Fruit fly (Drosophila melanogaster) whole organism, embryonic: Measurements from ENCODE around the gene beag.

Experiments
- Atf-2 ChIP-seq: fragments of 200-800 bp; sonication (Bioruptor generic); optimal IDR thresholded peaks from 2 replicates; lab custom pipeline; 2016; ENCODE audit warnings: missing biosample characterization, missing genetic modification characterization
- Atf3 ChIP-seq: fragments of 200-800 bp; sonication (Bioruptor generic); optimal IDR thresholded peaks from 3 replicates; lab custom pipeline; 2016; ENCODE audit warnings: missing biosample characterization, missing genetic modification characterization
- B-H2 ChIP-seq: fragments of 200-800 bp; sonication (Bioruptor generic); optimal IDR thresholded peaks from 2 replicates; lab custom pipeline; 2018; ENCODE audit warnings: missing biosample characterization, mild to moderate bottlenecking, missing genetic modification characterization
- CG10366 ChIP-seq: fragments of 200-800 bp; sonication (Bioruptor generic); IDR thresholded peaks from 2 replicates; pipeline ENCODE4 v1.3.6; 2022; ENCODE audit warnings: missing biosample characterization, missing genetic modification characterization
- CG10959 ChIP-seq: fragments of 200-800 bp; sonication (Bioruptor generic); IDR thresholded peaks from 2 replicates; pipeline ENCODE4 v1.3.6; 2022; ENCODE audit warnings: missing biosample characterization, missing genetic modification characterization
- CG12236 ChIP-seq: fragments of 200-800 bp; sonication (Bioruptor generic); optimal IDR thresholded peaks from 2 replicates; lab custom pipeline; 2016; ENCODE audit warnings: missing biosample characterization, missing genetic modification characterization
- CG12659 ChIP-seq: fragments of 200-800 bp; sonication (Bioruptor generic); optimal IDR thresholded peaks from 3 replicates; lab custom pipeline; 2017; ENCODE audit warnings: mild to moderate bottlenecking, missing biosample characterization, missing genetic modification reagents, missing genetic modification characterization
- CG13287 ChIP-seq: fragments of 200-800 bp; sonication (Bioruptor generic); IDR thresholded peaks from 2 replicates; pipeline ENCODE4 v1.3.6; 2022; ENCODE audit warnings: missing biosample characterization, missing genetic modification characterization; ENCODE audit not compliant: partially characterized antibody
- CG14667 ChIP-seq: fragments of 200-800 bp; sonication (Bioruptor generic); IDR thresholded peaks from 2 replicates; pipeline ENCODE4 v1.3.6; 2022; ENCODE audit warnings: missing biosample characterization, missing genetic modification characterization
- CG15011 ChIP-seq: fragments of 200-800 bp; sonication (Bioruptor generic); optimal IDR thresholded peaks from 3 replicates; lab custom pipeline; 2018; ENCODE audit warnings: missing biosample characterization, mild to moderate bottlenecking, missing genetic modification characterization
- CG16815 ChIP-seq: fragments of 200-800 bp; sonication (Bioruptor generic); optimal IDR thresholded peaks from 3 replicates; lab custom pipeline; 2017; ENCODE audit warnings: missing biosample characterization, mild to moderate bottlenecking, missing genetic modification characterization
- CG1792 ChIP-seq: fragments of 200-800 bp; sonication (Bioruptor generic); optimal IDR thresholded peaks from 2 replicates; lab custom pipeline; 2016; ENCODE audit warnings: missing biosample characterization, missing genetic modification characterization
- CG3995 ChIP-seq: fragments of 200-800 bp; sonication (Bioruptor generic); optimal IDR thresholded peaks from 3 replicates; lab custom pipeline; 2016; ENCODE audit warnings: missing biosample characterization, missing genetic modification characterization
- CG4328 ChIP-seq: fragments of 200-800 bp; sonication (Bioruptor generic); optimal IDR thresholded peaks from 3 replicates; lab custom pipeline; 2017; ENCODE audit warnings: missing biosample characterization, missing genetic modification reagents, missing genetic modification characterization
- CG4360 ChIP-seq: fragments of 200-800 bp; sonication (Bioruptor generic); IDR thresholded peaks from 2 replicates; pipeline ENCODE4 v1.3.6; 2022; ENCODE audit warnings: missing biosample characterization, missing genetic modification characterization
- CG6765 ChIP-seq: fragments of 200-800 bp; sonication (Bioruptor generic); optimal IDR thresholded peaks from 3 replicates; lab custom pipeline; 2017; ENCODE audit warnings: missing biosample characterization, mild to moderate bottlenecking, missing genetic modification characterization
- CG7357 ChIP-seq: fragments of 200-800 bp; sonication (Bioruptor generic); IDR thresholded peaks from 3 replicates; pipeline ENCODE4 v1.3.6; 2022; ENCODE audit warnings: missing biosample characterization, missing genetic modification characterization
- CG7556 ChIP-seq: fragments of 200-800 bp; sonication (Bioruptor generic); optimal IDR thresholded peaks from 2 replicates; lab custom pipeline; 2017; ENCODE audit warnings: missing biosample characterization, mild to moderate bottlenecking, missing genetic modification characterization
- CG8281 ChIP-seq: fragments of 200-800 bp; sonication (Bioruptor generic); optimal IDR thresholded peaks from 2 replicates; lab custom pipeline; 2018; ENCODE audit warnings: missing biosample characterization, mild to moderate bottlenecking, missing genetic modification characterization, moderate library complexity
- CHES-1-like ChIP-seq: fragments of 200-800 bp; sonication (Bioruptor generic); optimal IDR thresholded peaks from 2 replicates; lab custom pipeline; 2016; ENCODE audit warnings: missing biosample characterization, missing genetic modification characterization
- Dek ChIP-seq: fragments of 200-800 bp; sonication (Bioruptor generic); optimal IDR thresholded peaks from 3 replicates; lab custom pipeline; 2019; ENCODE audit warnings: missing biosample characterization, mild to moderate bottlenecking, missing genetic modification characterization, moderate library complexity
- H2.0 ChIP-seq: fragments of 200-800 bp; sonication (Bioruptor generic); IDR thresholded peaks from 2 replicates; pipeline ENCODE4 v1.3.6; 2022; ENCODE audit warnings: missing biosample characterization, missing genetic modification characterization
- Hmr ChIP-seq: fragments of 200-800 bp; sonication (Bioruptor generic); optimal IDR thresholded peaks from 3 replicates; lab custom pipeline; 2017; ENCODE audit warnings: mild to moderate bottlenecking, missing biosample characterization, missing genetic modification reagents, missing genetic modification characterization
- Hr78 ChIP-seq, 2 experiments: fragments of 200-800 bp in 1 of 2; fragments of >200 bp in 1 of 2; sonication (Bioruptor generic) in 1 of 2; optimal IDR thresholded peaks; 2 replicates each; lab custom pipeline; 2017 to 2019; ENCODE audit warnings: missing biosample characterization in 2 of 2, missing genetic modification characterization in 2 of 2, mild to moderate bottlenecking in 1 of 2, moderate library complexity in 1 of 2
- MESR4 ChIP-seq: fragments of 200-800 bp; sonication (Bioruptor generic); optimal IDR thresholded peaks from 2 replicates; lab custom pipeline; 2018; ENCODE audit warnings: missing biosample characterization, mild to moderate bottlenecking, missing genetic modification characterization, moderate library complexity
- Mrtf ChIP-seq: fragments of 200-800 bp; sonication (Bioruptor generic); IDR thresholded peaks from 3 replicates; pipeline ENCODE4 v1.3.6; 2022; ENCODE audit warnings: missing biosample characterization, missing genetic modification characterization
- NK7.1 ChIP-seq: fragments of 200-800 bp; sonication (Bioruptor generic); optimal IDR thresholded peaks from 3 replicates; lab custom pipeline; 2016; ENCODE audit warnings: missing biosample characterization, missing genetic modification characterization
- Rx ChIP-seq: fragments of 200-800 bp; sonication (Bioruptor generic); IDR thresholded peaks from 2 replicates; pipeline ENCODE4 v1.3.6; 2022; ENCODE audit warnings: missing biosample characterization, missing genetic modification characterization
- Tbp ChIP-seq: fragments of >200 bp; optimal IDR thresholded peaks from 2 replicates; lab custom pipeline; 2018; ENCODE audit warnings: missing biosample characterization, missing genetic modification characterization
- abd-A ChIP-seq: fragments of 200-800 bp; sonication (Bioruptor generic); optimal IDR thresholded peaks from 3 replicates; lab custom pipeline; 2019; ENCODE audit warnings: missing biosample characterization, mild to moderate bottlenecking, missing genetic modification characterization, moderate library complexity
- ase ChIP-seq: fragments of 200-800 bp; sonication (Bioruptor generic); IDR thresholded peaks from 3 replicates; pipeline ENCODE4 v1.3.6; 2022; ENCODE audit warnings: missing biosample characterization, missing genetic modification characterization
- ato ChIP-seq: fragments of 200-800 bp; sonication (Bioruptor generic); IDR thresholded peaks from 2 replicates; pipeline ENCODE4 v1.3.6; 2022; ENCODE audit warnings: missing biosample characterization, missing genetic modification characterization; ENCODE audit not compliant: partially characterized antibody
- chif ChIP-seq, 2 experiments: fragments of 200-800 bp; sonication (Bioruptor generic); optimal IDR thresholded peaks; 3 replicates each; lab custom pipeline; 2016; ENCODE audit warnings: missing biosample characterization in 2 of 2, missing genetic modification characterization in 2 of 2
- exex ChIP-seq: fragments of 200-800 bp; sonication (Bioruptor generic); optimal IDR thresholded peaks from 4 replicates; lab custom pipeline; 2018; ENCODE audit warnings: missing biosample characterization, mild to moderate bottlenecking, missing genetic modification characterization, moderate library complexity
- gce ChIP-seq: fragments of 200-800 bp; sonication (Bioruptor generic); IDR thresholded peaks from 3 replicates; pipeline ENCODE4 v1.3.6; 2022; ENCODE audit warnings: missing biosample characterization, missing genetic modification characterization
- gt ChIP-seq: fragments of 200-800 bp; sonication (Bioruptor generic); IDR thresholded peaks from 2 replicates; pipeline ENCODE4 v1.3.6; 2022; ENCODE audit warnings: missing biosample characterization, missing genetic modification characterization
- ind ChIP-seq: fragments of 200-800 bp; sonication (Bioruptor generic); optimal IDR thresholded peaks from 3 replicates; lab custom pipeline; 2016; ENCODE audit warnings: missing biosample characterization, missing genetic modification characterization
- inv ChIP-seq: fragments of 200-800 bp; sonication (Bioruptor generic); IDR thresholded peaks from 2 replicates; pipeline ENCODE4 v1.3.6; 2022; ENCODE audit warnings: missing biosample characterization, missing genetic modification characterization; ENCODE audit not compliant: partially characterized antibody
- ken ChIP-seq: fragments of 200-800 bp; sonication (Bioruptor generic); IDR thresholded peaks from 3 replicates; pipeline ENCODE4 v1.3.6; 2022; ENCODE audit warnings: missing biosample characterization, missing genetic modification characterization
- knrl ChIP-seq: fragments of 200-800 bp; sonication (Bioruptor generic); IDR thresholded peaks from 3 replicates; pipeline ENCODE4 v1.3.6; 2022; ENCODE audit warnings: missing biosample characterization, missing genetic modification characterization; ENCODE audit not compliant: partially characterized antibody
- nmo ChIP-seq: fragments of 200-800 bp; sonication (Bioruptor generic); optimal IDR thresholded peaks from 2 replicates; lab custom pipeline; 2018; ENCODE audit warnings: missing biosample characterization, mild to moderate bottlenecking, missing genetic modification characterization, moderate library complexity
- phol ChIP-seq: fragments of 200-800 bp; sonication (Bioruptor generic); optimal IDR thresholded peaks from 3 replicates; lab custom pipeline; 2018; ENCODE audit warnings: missing biosample characterization, mild to moderate bottlenecking, missing genetic modification characterization, moderate library complexity
- pum ChIP-seq: fragments of 200-800 bp; sonication (Bioruptor generic); optimal IDR thresholded peaks from 2 replicates; lab custom pipeline; 2016; ENCODE audit warnings: missing biosample characterization, missing genetic modification characterization
- salm ChIP-seq: fragments of 200-800 bp; sonication (Bioruptor generic); optimal IDR thresholded peaks from 2 replicates; lab custom pipeline; 2018; ENCODE audit warnings: missing biosample characterization, mild to moderate bottlenecking, missing genetic modification characterization
- sd ChIP-seq: fragments of 200-800 bp; sonication (Bioruptor generic); optimal IDR thresholded peaks from 3 replicates; lab custom pipeline; 2018; ENCODE audit warnings: missing biosample characterization, mild to moderate bottlenecking, missing genetic modification characterization, moderate library complexity
- slp2 ChIP-seq: fragments of 200-800 bp; sonication (Bioruptor generic); optimal IDR thresholded peaks from 2 replicates; lab custom pipeline; 2016; ENCODE audit warnings: missing biosample characterization, missing genetic modification characterization
- sna ChIP-seq: fragments of 200-800 bp; sonication (Bioruptor generic); IDR thresholded peaks from 2 replicates; pipeline ENCODE4 v1.3.6; 2022; ENCODE audit warnings: missing biosample characterization, missing genetic modification characterization; ENCODE audit not compliant: partially characterized antibody
- sqz ChIP-seq: fragments of 200-800 bp; sonication (Bioruptor generic); optimal IDR thresholded peaks from 3 replicates; lab custom pipeline; 2018; ENCODE audit warnings: missing biosample characterization, mild to moderate bottlenecking, missing genetic modification characterization
- unpg ChIP-seq: fragments of 200-800 bp; sonication (Bioruptor generic); optimal IDR thresholded peaks from 3 replicates; lab custom pipeline; 2018; ENCODE audit warnings: missing biosample characterization, mild to moderate bottlenecking, missing genetic modification characterization, moderate library complexity
- wdn ChIP-seq: fragments of 200-800 bp; sonication (Bioruptor generic); IDR thresholded peaks from 2 replicates; pipeline ENCODE4 v1.3.6; 2022; ENCODE audit warnings: missing biosample characterization, missing genetic modification characterization
- wek ChIP-seq: fragments of 200-800 bp; sonication (Bioruptor generic); optimal IDR thresholded peaks from 3 replicates; lab custom pipeline; 2018; ENCODE audit warnings: missing biosample characterization, mild to moderate bottlenecking, missing genetic modification characterization, moderate library complexity

Gene beag

dm6 chr3R:9053021-9053420 is 11.9 kb downstream of the beag start (continued):
- TF ChIP-seq sd (tag; lab: Kevin White, UChicago) (peak; percentile 51), knrl (GFP tag; lab: Robert Waterston, UW) (no peak), wdn (GFP tag; lab: Robert Waterston, UW) (no peak), phol (no peak), CG12659 (no peak), CG10959 (GFP tag; lab: Robert Waterston, UW) (no peak), CG4328 (GFP tag; lab: Kevin White, UChicago) (peak; percentile 8), CG8281 (tag; lab: Kevin White, UChicago) (no peak), Dek (tag; lab: Kevin White, UChicago) (peak; percentile 72), Rx (GFP tag; lab: Robert Waterston, UW) (no peak), sqz (GFP tag; lab: Kevin White, UChicago) (no peak), NK7.1 (GFP tag; lab: Kevin White, UChicago) (peak; percentile 39), inv (no peak), CG7556 (GFP tag; lab: Kevin White, UChicago) (peak; percentile 28), chif (GFP tag; optimal IDR thresholded peaks at IDR 0.05; lab: Kevin White, UChicago) (peak; percentile 8 to 31), CG6765 (GFP tag; lab: Kevin White, UChicago) (no peak), CG15011 (GFP tag; lab: Kevin White, UChicago) (no peak), salm (no peak), Tbp (GFP tag; lab: Kevin White, UChicago) (no peak), abd-A (tag; lab: Kevin White, UChicago) (peak; percentile 86), CG1792 (GFP tag; lab: Kevin White, UChicago) (peak; percentile 20), CG4360 (GFP tag; lab: Robert Waterston, UW) (no peak), ind (GFP tag; lab: Kevin White, UChicago) (peak; percentile 46), CG10366 (GFP tag; lab: Robert Waterston, UW) (no peak), MESR4 (GFP tag; lab: Kevin White, UChicago) (no peak), CG16815 (GFP tag; lab: Kevin White, UChicago) (no peak), sna (GFP tag; lab: Robert Waterston, UW) (no peak), ato (GFP tag; lab: Robert Waterston, UW) (no peak), Mrtf (GFP tag; lab: Robert Waterston, UW) (no peak), H2.0 (GFP tag; lab: Robert Waterston, UW) (no peak), exex (no peak), Hr78 (GFP tag; optimal IDR thresholded peaks at IDR 0.05; lab: Kevin White, UChicago) (peak in 1 of 2 experiments; percentile 18), slp2 (peak; percentile 50), unpg (GFP tag; lab: Kevin White, UChicago) (peak; percentile 34), B-H2 (GFP tag; lab: Kevin White, UChicago) (peak; percentile 6), CHES-1-like (GFP tag; lab: Kevin White, UChicago) (peak; percentile 64), nmo (GFP tag; lab: Kevin White, UChicago) (no peak), gce (GFP tag; lab: Robert Waterston, UW) (no peak), CG12236 (GFP tag; lab: Kevin White, UChicago) (peak; percentile 29), CG3995 (no peak), Hmr (peak; percentile 75), ken (no peak), wek (GFP tag; lab: Kevin White, UChicago) (peak; percentile 51), CG7357 (no peak), CG14667 (GFP tag; lab: Robert Waterston, UW) (no peak), ase (no peak), Atf-2 (peak; percentile 18), Atf3 (GFP tag; lab: Kevin White, UChicago) (peak; percentile 28), gt (no peak), pum (no peak), CG13287 (GFP tag; lab: Robert Waterston, UW) (no peak)
